Worm (Caenorhabditis elegans) whole organism, L1 larva: Measurements from ENCODE around the gene F14H8.8.

ENCODE experiments used
- nhr-84 ChIP-seq: sonication (generic microtip); optimal IDR thresholded peaks from 2 replicates; lab custom pipeline; 2017; ENCODE audit warnings: missing biosample characterization, missing genetic modification characterization
- snpc-4 ChIP-seq: fragments of 150-350 bp; optimal IDR thresholded peaks from 2 replicates; lab custom pipeline; 2014; ENCODE audit warnings: missing biosample characterization, missing genetic modification characterization

DNA sequence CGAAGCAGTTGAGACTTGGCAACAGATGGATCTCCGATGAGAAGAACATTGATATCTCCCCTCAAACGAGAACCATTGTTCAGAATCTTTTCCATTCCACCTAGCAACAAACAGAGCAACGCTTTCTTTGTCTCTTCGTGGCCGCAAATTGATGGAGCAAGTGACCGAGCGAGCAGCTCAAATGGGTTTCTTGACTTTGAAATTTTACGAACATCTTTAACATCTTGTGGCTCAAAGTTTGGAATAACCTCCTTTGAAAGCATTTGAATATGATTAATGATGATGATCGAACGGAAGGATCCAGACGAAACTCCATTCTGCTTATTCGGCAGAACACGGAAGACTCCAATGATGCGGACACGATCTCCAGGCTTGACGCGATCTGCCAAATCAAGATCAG lies 29.2 kb downstream of the F14H8.8 start:
- no peak for TF ChIP-seq nhr-84 (tag; lab: Kevin White, UChicago)
- no peak for TF ChIP-seq snpc-4 (tag; lab: Kevin White, UChicago)
